Worm (Caenorhabditis elegans) whole organism, L4 larva: ENCODE results near the gene mam-7.
A peak's percentile ranks its signal among the peaks of the same experiment; 100 is the strongest.

Source experiments
- F26F4.8 ChIP-seq: fragments of 200-800 bp; sonication (Bioruptor generic); conservative IDR thresholded peaks from 2 replicates; pipeline ENCODE4 v1.3.6; 2022; ENCODE audit warnings: missing genetic modification characterization, missing compliant biosample characterization
- T20F7.1 ChIP-seq: fragments of 200-800 bp; sonication (Bioruptor generic); optimal IDR thresholded peaks from 2 replicates; lab custom pipeline; 2018; ENCODE audit warnings: mild to moderate bottlenecking, missing genetic modification characterization, missing compliant biosample characterization
- ZK546.5 ChIP-seq, 2 experiments: sonication (generic microtip); optimal IDR thresholded peaks; 2 replicates each; lab custom pipeline; 2017; ENCODE audit warnings: missing biosample characterization in 2 of 2, missing genetic modification characterization in 2 of 2
- ama-1 ChIP-seq: fragments of 150-350 bp; optimal IDR thresholded peaks from 2 replicates; lab custom pipeline; 2014; ENCODE audit warnings: inconsistent platforms, mixed read lengths
- ceh-20 ChIP-seq: fragments of 200-800 bp; sonication (Bioruptor generic); IDR thresholded peaks from 2 replicates; pipeline ENCODE4 v1.3.6; 2022; ENCODE audit warnings: missing genetic modification reagents, missing genetic modification characterization, missing compliant biosample characterization
- ceh-62 ChIP-seq: sonication (generic microtip); optimal IDR thresholded peaks from 2 replicates; lab custom pipeline; 2017; ENCODE audit warnings: missing biosample characterization, missing genetic modification characterization
- ces-1 ChIP-seq: fragments of 150-350 bp; sonication (generic microtip); optimal IDR thresholded peaks from 4 replicates; lab custom pipeline; 2014; ENCODE audit warnings: missing biosample characterization, missing genetic modification reagents, missing genetic modification characterization
- daf-8 ChIP-seq: fragments of 200-800 bp; sonication (Bioruptor generic); IDR thresholded peaks from 2 replicates; pipeline ENCODE4 v1.3.6; 2022; ENCODE audit warnings: missing genetic modification characterization, missing compliant biosample characterization
- dmd-6 ChIP-seq: fragments of 200-800 bp; sonication (Bioruptor generic); IDR thresholded peaks from 2 replicates; pipeline ENCODE4 v1.3.6; 2022; ENCODE audit warnings: missing genetic modification reagents, missing genetic modification characterization, missing compliant biosample characterization
- dmd-8 ChIP-seq: fragments of 200-800 bp; sonication (Bioruptor generic); IDR thresholded peaks from 2 replicates; pipeline ENCODE4 v1.3.6; 2022; ENCODE audit warnings: missing genetic modification characterization, missing compliant biosample characterization
- dmd-9 ChIP-seq: fragments of 200-800 bp; sonication (Bioruptor generic); IDR thresholded peaks from 2 replicates; pipeline ENCODE4 v1.3.6; 2022; ENCODE audit warnings: missing genetic modification reagents, missing genetic modification characterization, missing compliant biosample characterization
- dve-1 ChIP-seq: sonication (generic microtip); optimal IDR thresholded peaks from 2 replicates; lab custom pipeline; 2017; ENCODE audit warnings: antibody characterized with exemption, mild to moderate bottlenecking, missing genetic modification characterization, missing compliant biosample characterization; ENCODE audit not compliant: insufficient read depth
- fkh-10 ChIP-seq: fragments of 150-350 bp; optimal IDR thresholded peaks from 2 replicates; lab custom pipeline; 2014; ENCODE audit warnings: missing biosample characterization, missing genetic modification reagents, missing genetic modification characterization
- gei-8 ChIP-seq: fragments of 200-800 bp; sonication (Bioruptor generic); optimal IDR thresholded peaks from 2 replicates; lab custom pipeline; 2018; ENCODE audit warnings: mild to moderate bottlenecking, missing genetic modification characterization, missing compliant biosample characterization
- hif-1 ChIP-seq, 2 experiments: sonication (generic microtip); optimal IDR thresholded peaks; 2 replicates each; lab custom pipeline; 2016 to 2017; ENCODE audit warnings: missing compliant biosample characterization in 2 of 2, missing genetic modification characterization in 2 of 2, missing genetic modification reagents in 2 of 2, missing genotype in 2 of 2, mild to moderate bottlenecking in 1 of 2
- hlh-30 ChIP-seq: sonication (generic microtip); optimal IDR thresholded peaks from 2 replicates; lab custom pipeline; 2017; ENCODE audit warnings: antibody characterized with exemption, mild to moderate bottlenecking, missing genetic modification characterization, missing compliant biosample characterization; ENCODE audit not compliant: insufficient read depth
- hmg-1.1 ChIP-seq: fragments of 200-800 bp; sonication (Bioruptor generic); IDR thresholded peaks from 2 replicates; pipeline ENCODE4 v1.3.6; 2022; ENCODE audit warnings: missing genetic modification reagents, missing genetic modification characterization, missing compliant biosample characterization
- jun-1 ChIP-seq: fragments of 150-350 bp; optimal IDR thresholded peaks from 2 replicates; lab custom pipeline; 2014; ENCODE audit warnings: missing biosample characterization, missing genetic modification reagents, missing genetic modification characterization
- lin-1 ChIP-seq: fragments of 200-800 bp; sonication (Bioruptor generic); IDR thresholded peaks from 2 replicates; pipeline ENCODE4 v1.3.6; 2022; ENCODE audit warnings: missing genetic modification reagents, missing genetic modification characterization, missing compliant biosample characterization
- lin-15B ChIP-seq: fragments of 150-350 bp; sonication (generic microtip); optimal IDR thresholded peaks from 3 replicates; lab custom pipeline; 2014; ENCODE audit warnings: missing biosample characterization, missing genetic modification characterization
- lin-39 ChIP-seq: fragments of 150-350 bp; optimal IDR thresholded peaks from 2 replicates; lab custom pipeline; 2014; ENCODE audit warnings: missing biosample characterization, missing genetic modification reagents, missing genetic modification characterization
- lsy-2 ChIP-seq, 2 experiments: fragments of 150-350 bp in 1 of 2; sonication (generic microtip) in 1 of 2; optimal IDR thresholded peaks; 2 replicates each; lab custom pipeline; 2014 to 2017; ENCODE audit warnings: missing biosample characterization in 2 of 2, missing genetic modification characterization in 2 of 2
- madf-5 ChIP-seq, 2 experiments: fragments of 200-800 bp; sonication (Bioruptor generic); IDR thresholded peaks; 2 replicates each; pipeline ENCODE4 v1.3.6; 2022; ENCODE audit warnings: missing compliant biosample characterization in 2 of 2, missing genetic modification characterization in 2 of 2
- madf-9 ChIP-seq: fragments of 200-800 bp; sonication (Bioruptor generic); conservative IDR thresholded peaks from 2 replicates; pipeline ENCODE4 v1.3.6; 2022; ENCODE audit warnings: missing genetic modification reagents, missing genetic modification characterization, missing compliant biosample characterization
- mxl-3 ChIP-seq: fragments of 200-800 bp; sonication (Bioruptor generic); optimal IDR thresholded peaks from 2 replicates; lab custom pipeline; 2018; ENCODE audit warnings: mild to moderate bottlenecking, missing genetic modification characterization, missing compliant biosample characterization
- nhr-25 ChIP-seq: sonication (generic microtip); optimal IDR thresholded peaks from 2 replicates; lab custom pipeline; 2017; ENCODE audit warnings: missing genetic modification characterization, mild to moderate bottlenecking, missing compliant biosample characterization, antibody characterized with exemption, moderate library complexity, borderline replicate concordance; ENCODE audit not compliant: insufficient read depth
- nhr-28 ChIP-seq: fragments of 150-350 bp; optimal IDR thresholded peaks from 2 replicates; lab custom pipeline; 2014; ENCODE audit warnings: missing biosample characterization, missing genetic modification characterization
- nhr-41 ChIP-seq: fragments of 200-800 bp; sonication (Bioruptor generic); IDR thresholded peaks from 2 replicates; pipeline ENCODE4 v1.3.6; 2022; ENCODE audit warnings: missing genetic modification reagents, missing genetic modification characterization, missing compliant biosample characterization
- php-3 ChIP-seq: fragments of 200-800 bp; sonication (Bioruptor generic); IDR thresholded peaks from 2 replicates; pipeline ENCODE4 v1.3.6; 2022; ENCODE audit warnings: missing genetic modification reagents, missing genetic modification characterization, missing compliant biosample characterization
- spr-3 ChIP-seq: fragments of 200-800 bp; sonication (Bioruptor generic); optimal IDR thresholded peaks from 2 replicates; lab custom pipeline; 2018; ENCODE audit warnings: mild to moderate bottlenecking, missing genetic modification characterization, missing compliant biosample characterization
- zag-1 ChIP-seq: fragments of 150-350 bp; optimal IDR thresholded peaks from 2 replicates; lab custom pipeline; 2014; ENCODE audit warnings: missing biosample characterization, missing genetic modification characterization
- ztf-11 ChIP-seq: fragments of 150-350 bp; optimal IDR thresholded peaks from 2 replicates; lab custom pipeline; 2014; ENCODE audit warnings: missing biosample characterization, missing genetic modification characterization

Gene mam-7

DNA sequence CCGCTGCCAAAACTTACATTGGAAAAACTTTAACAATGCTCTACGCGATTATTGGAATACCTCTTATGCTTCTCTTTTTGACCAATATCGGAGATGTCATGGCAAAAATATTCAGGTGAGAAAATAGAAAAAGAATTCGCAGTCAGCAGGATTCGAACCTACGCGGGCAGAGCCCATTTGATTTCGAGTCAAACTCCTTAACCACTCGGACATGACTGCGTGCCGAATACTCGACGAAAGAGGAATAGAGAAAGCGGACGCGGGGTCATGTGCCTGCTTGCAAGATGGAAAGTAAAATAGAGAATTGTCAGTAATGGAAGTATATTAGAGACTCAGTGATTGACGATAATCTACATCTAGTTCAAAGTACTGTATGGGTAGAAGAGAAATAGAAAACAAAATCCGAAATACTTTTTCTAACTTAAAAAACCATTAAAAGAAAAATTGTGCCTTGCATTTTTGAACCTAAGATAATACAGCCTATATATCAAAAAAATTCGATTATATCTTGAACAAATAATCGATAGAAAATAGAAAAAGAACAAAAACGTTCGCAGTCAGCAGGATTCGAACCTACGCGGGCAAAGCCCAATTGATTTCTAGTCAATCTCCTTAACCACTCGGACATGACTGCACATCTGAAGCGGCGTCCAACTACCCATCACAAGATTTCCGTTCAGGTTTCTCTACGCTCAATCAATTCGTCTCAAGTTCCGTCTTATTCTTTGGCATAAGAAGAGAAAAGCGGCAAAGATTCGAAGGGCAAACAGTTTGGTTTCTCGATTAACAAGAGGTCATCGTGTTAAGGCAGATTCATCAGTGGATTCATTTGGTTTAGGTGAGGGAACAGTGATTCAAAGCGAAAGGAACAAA is 31.2 kb upstream of the mam-7 start (continued):
- TF ChIP-seq lin-1 (GFP tag; lab: Robert Waterston, UW) (peak; percentile 67), daf-8 (no peak), nhr-41 (GFP tag; lab: Robert Waterston, UW) (peak; percentile 84), zag-1 (tag; lab: Kevin White, UChicago) (no peak), php-3 (GFP tag; lab: Robert Waterston, UW) (peak; percentile 73), hmg-1.1 (peak; percentile 85), ZK546.5 (tag; optimal IDR thresholded peaks at IDR 0.05; lab: Kevin White, UChicago) (no peak), hif-1 (tag; optimal IDR thresholded peaks at IDR 0.05; lab: Kevin White, UChicago) (peak in 1 of 2 experiments; percentile 57), F26F4.8 (GFP tag; lab: Robert Waterston, UW) (peak; percentile 64; the same call in 1 of the 2 replicates), gei-8 (GFP tag; lab: Kevin White, UChicago) (peak; percentile 78), lin-15B (no peak), dve-1 (peak; percentile 17), jun-1 (tag; lab: Kevin White, UChicago) (no peak), ceh-62 (tag; lab: Kevin White, UChicago) (no peak), nhr-28 (no peak), T20F7.1 (GFP tag; lab: Kevin White, UChicago) (peak; percentile 37), ama-1 (lab: Kevin White, UChicago) (no peak), madf-9 (peak; percentile 89), ztf-11 (tag; lab: Kevin White, UChicago) (no peak), dmd-9 (GFP tag; lab: Robert Waterston, UW) (peak; percentile 86)

DNA sequence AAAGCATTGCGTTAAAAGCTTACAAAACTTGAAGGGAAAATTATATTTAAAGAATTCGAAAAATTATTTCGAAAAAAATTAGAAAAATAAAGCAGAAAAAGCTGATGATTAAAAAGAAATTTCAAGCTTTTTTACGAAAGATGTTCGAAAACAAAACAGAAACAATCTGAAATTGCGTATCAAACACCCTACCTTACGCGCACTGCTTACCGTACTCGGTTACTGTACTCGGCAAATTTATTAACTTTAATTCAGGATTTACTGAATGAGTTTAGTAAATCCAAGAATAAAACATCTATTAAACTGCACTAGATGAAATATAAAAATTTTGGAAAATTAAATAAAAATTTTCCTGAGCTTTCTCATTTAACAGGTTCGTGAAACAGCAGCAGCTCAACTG is 30.5 kb upstream of the mam-7 start:
- TF ChIP-seq ces-1 (GFP tag; lab: Kevin White, UChicago), result no peak
- peak in 1 of 2 experiments; percentile 56 for TF ChIP-seq lsy-2 (tag; optimal IDR thresholded peaks at IDR 0.05; lab: Kevin White, UChicago)

DNA sequence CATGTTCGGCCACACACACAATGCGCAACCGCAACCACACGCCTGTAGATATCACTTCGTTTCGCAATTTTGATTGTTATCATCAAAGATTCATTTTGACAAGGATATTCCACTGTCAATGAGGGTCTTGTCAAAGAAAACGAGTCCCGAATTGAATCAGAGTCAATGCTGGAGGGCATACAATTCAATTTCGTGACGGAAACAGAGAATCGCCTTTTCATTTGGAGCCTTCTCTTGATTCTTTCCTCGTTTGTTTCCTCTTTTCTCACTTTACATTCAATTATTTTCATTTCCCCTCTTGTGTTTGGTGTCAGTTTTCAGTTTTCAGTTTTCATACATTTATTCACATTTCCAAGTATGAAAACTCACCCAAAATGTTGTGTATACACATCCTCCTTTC is 25.6 kb upstream of the mam-7 start:
- TF ChIP-seq nhr-28 (no peak), spr-3 (GFP tag; lab: Kevin White, UChicago) (no peak), ceh-20 (no peak), ces-1 (GFP tag; lab: Kevin White, UChicago) (peak; percentile 51), nhr-25 (tag; lab: Kevin White, UChicago) (no peak), dmd-9 (GFP tag; lab: Robert Waterston, UW) (no peak), hlh-30 (tag; lab: Kevin White, UChicago) (peak; percentile 10), php-3 (GFP tag; lab: Robert Waterston, UW) (no peak), dmd-8 (no peak), dmd-6 (GFP tag; lab: Robert Waterston, UW) (0 out of 2 replicates have a peak, but pooled peaks have one; percentile 16), daf-8 (no peak), fkh-10 (GFP tag; lab: Kevin White, UChicago) (peak; percentile 22), lin-39 (no peak), T20F7.1 (GFP tag; lab: Kevin White, UChicago) (no peak), madf-5 (GFP tag; IDR thresholded peaks at IDR 0.05; lab: Robert Waterston, UW) (no peak), mxl-3 (peak; percentile 12), ama-1 (lab: Kevin White, UChicago) (no peak)
